Fruit fly (Drosophila melanogaster) whole organism, embryonic: ENCODE results near the gene CG31468.

ENCODE experiments used
- Adf1 ChIP-seq: fragments of 200-800 bp; sonication (Bioruptor generic); IDR thresholded peaks from 2 replicates; pipeline ENCODE4 v1.3.6; 2022; ENCODE audit warnings: missing biosample characterization, missing genetic modification characterization
- Antp ChIP-seq: fragments of 200-800 bp; sonication (Bioruptor generic); optimal IDR thresholded peaks from 3 replicates; lab custom pipeline; 2016; ENCODE audit warnings: missing biosample characterization, missing genetic modification characterization
- Bgb ChIP-seq: fragments of 200-800 bp; sonication (Bioruptor generic); IDR thresholded peaks from 2 replicates; pipeline ENCODE4 v1.3.6; 2022; ENCODE audit warnings: missing biosample characterization, missing genetic modification characterization; ENCODE audit not compliant: partially characterized antibody
- CG10543 ChIP-seq: fragments of 200-800 bp; sonication (Bioruptor generic); optimal IDR thresholded peaks from 3 replicates; lab custom pipeline; 2017; ENCODE audit warnings: missing biosample characterization, mild to moderate bottlenecking, missing genetic modification characterization, moderate library complexity
- CG11247 ChIP-seq: fragments of 200-800 bp; sonication (Bioruptor generic); IDR thresholded peaks from 2 replicates; pipeline ENCODE4 v1.3.6; 2022; ENCODE audit warnings: missing biosample characterization, missing genetic modification characterization
- CG12659 ChIP-seq: fragments of 200-800 bp; sonication (Bioruptor generic); optimal IDR thresholded peaks from 3 replicates; lab custom pipeline; 2017; ENCODE audit warnings: mild to moderate bottlenecking, missing biosample characterization, missing genetic modification reagents, missing genetic modification characterization
- CG13296 ChIP-seq: fragments of 200-800 bp; sonication (Bioruptor generic); optimal IDR thresholded peaks from 3 replicates; lab custom pipeline; 2018; ENCODE audit warnings: missing biosample characterization, mild to moderate bottlenecking, missing genetic modification characterization
- CG15479 ChIP-seq: fragments of 200-800 bp; sonication (Bioruptor generic); optimal IDR thresholded peaks from 3 replicates; lab custom pipeline; 2019; ENCODE audit warnings: missing biosample characterization, mild to moderate bottlenecking, missing genetic modification characterization, moderate library complexity
- CG18764 ChIP-seq: fragments of 200-800 bp; sonication (Bioruptor generic); optimal IDR thresholded peaks from 3 replicates; lab custom pipeline; 2016; ENCODE audit warnings: missing biosample characterization, missing genetic modification characterization
- CG2712 ChIP-seq: fragments of 200-800 bp; optimal IDR thresholded peaks from 3 replicates; lab custom pipeline; 2019; ENCODE audit warnings: missing biosample characterization, mild to moderate bottlenecking, missing genetic modification characterization, moderate library complexity
- CG30020 ChIP-seq: fragments of 200-800 bp; optimal IDR thresholded peaks from 2 replicates; lab custom pipeline; 2019; ENCODE audit warnings: missing biosample characterization, mild to moderate bottlenecking, missing genetic modification characterization, moderate library complexity
- CG3065 ChIP-seq: fragments of 200-800 bp; sonication (Bioruptor generic); optimal IDR thresholded peaks from 2 replicates; lab custom pipeline; 2016; ENCODE audit warnings: missing biosample characterization, missing genetic modification characterization
- CG32772 ChIP-seq: fragments of 200-800 bp; sonication (Bioruptor generic); IDR thresholded peaks from 2 replicates; pipeline ENCODE4 v1.3.6; 2022; ENCODE audit warnings: missing biosample characterization, missing genetic modification characterization
- CG3847 ChIP-seq: fragments of 200-800 bp; sonication (Bioruptor generic); IDR thresholded peaks from 2 replicates; pipeline ENCODE4 v1.3.6; 2022; ENCODE audit warnings: missing biosample characterization, missing genetic modification characterization
- CG9876 ChIP-seq: fragments of 200-800 bp; sonication (Bioruptor generic); optimal IDR thresholded peaks from 2 replicates; lab custom pipeline; 2016; ENCODE audit warnings: missing biosample characterization, missing genetic modification characterization
- Dek ChIP-seq: fragments of 200-800 bp; sonication (Bioruptor generic); optimal IDR thresholded peaks from 3 replicates; lab custom pipeline; 2019; ENCODE audit warnings: missing biosample characterization, mild to moderate bottlenecking, missing genetic modification characterization, moderate library complexity
- Doc3 ChIP-seq: fragments of 200-800 bp; sonication (Bioruptor generic); IDR thresholded peaks from 3 replicates; pipeline ENCODE4 v1.3.6; 2022; ENCODE audit warnings: missing biosample characterization, missing genetic modification characterization; ENCODE audit not compliant: partially characterized antibody
- Gug ChIP-seq: fragments of 200-800 bp; sonication (Bioruptor generic); IDR thresholded peaks from 4 replicates; pipeline ENCODE4 v1.3.6; 2022; ENCODE audit warnings: missing biosample characterization, missing genetic modification characterization
- H15 ChIP-seq: fragments of 200-800 bp; sonication (Bioruptor generic); IDR thresholded peaks from 3 replicates; pipeline ENCODE4 v1.3.6; 2022; ENCODE audit warnings: missing biosample characterization, missing genetic modification characterization
- HLH3B ChIP-seq: fragments of 200-800 bp; sonication (Bioruptor generic); IDR thresholded peaks from 2 replicates; pipeline ENCODE4 v1.3.6; 2022; ENCODE audit warnings: missing biosample characterization, missing genetic modification characterization
- HLH4C ChIP-seq: fragments of 200-800 bp; sonication (Bioruptor generic); IDR thresholded peaks from 3 replicates; pipeline ENCODE4 v1.3.6; 2022; ENCODE audit warnings: missing biosample characterization, missing genetic modification characterization; ENCODE audit not compliant: partially characterized antibody
- Hand ChIP-seq: fragments of 200-800 bp; sonication (Bioruptor generic); optimal IDR thresholded peaks from 2 replicates; lab custom pipeline; 2017; ENCODE audit warnings: mild to moderate bottlenecking, missing biosample characterization, missing genetic modification reagents, missing genetic modification characterization
- HmgZ ChIP-seq: fragments of 200-800 bp; sonication (Bioruptor generic); optimal IDR thresholded peaks from 2 replicates; lab custom pipeline; 2018; ENCODE audit warnings: missing biosample characterization, mild to moderate bottlenecking, missing genetic modification characterization
- Hmr ChIP-seq: fragments of 200-800 bp; sonication (Bioruptor generic); optimal IDR thresholded peaks from 3 replicates; lab custom pipeline; 2017; ENCODE audit warnings: mild to moderate bottlenecking, missing biosample characterization, missing genetic modification reagents, missing genetic modification characterization
- Hr3 ChIP-seq: fragments of 200-800 bp; sonication (Bioruptor generic); optimal IDR thresholded peaks from 3 replicates; lab custom pipeline; 2016; ENCODE audit warnings: missing biosample characterization, missing genetic modification characterization
- Lim3 ChIP-seq: fragments of 200-800 bp; sonication (Bioruptor generic); IDR thresholded peaks from 2 replicates; pipeline ENCODE4 v1.3.6; 2022; ENCODE audit warnings: missing biosample characterization, missing genetic modification characterization
- NFAT ChIP-seq: fragments of 200-800 bp; sonication (Bioruptor generic); IDR thresholded peaks from 2 replicates; pipeline ENCODE4 v1.3.6; 2022; ENCODE audit warnings: missing biosample characterization, missing genetic modification characterization
- Opbp ChIP-seq: fragments of 200-800 bp; sonication (Bioruptor generic); IDR thresholded peaks from 3 replicates; pipeline ENCODE4 v1.3.6; 2022; ENCODE audit warnings: missing biosample characterization, missing genetic modification characterization; ENCODE audit not compliant: partially characterized antibody
- Poxn ChIP-seq: fragments of 200-800 bp; sonication (Bioruptor generic); IDR thresholded peaks from 2 replicates; pipeline ENCODE4 v1.3.6; 2022; ENCODE audit warnings: missing biosample characterization, missing genetic modification characterization
- Sox102F ChIP-seq: fragments of 200-800 bp; sonication (Bioruptor generic); optimal IDR thresholded peaks from 2 replicates; lab custom pipeline; 2018; ENCODE audit warnings: missing biosample characterization, mild to moderate bottlenecking, missing genetic modification characterization, moderate library complexity
- Xrp1 ChIP-seq: fragments of 200-800 bp; sonication (Bioruptor generic); IDR thresholded peaks from 2 replicates; pipeline ENCODE4 v1.3.6; 2022; ENCODE audit warnings: missing biosample characterization, missing genetic modification characterization
- bcd ChIP-seq: fragments of 200-800 bp; sonication (Bioruptor generic); optimal IDR thresholded peaks from 2 replicates; lab custom pipeline; 2017; ENCODE audit warnings: missing biosample characterization, mild to moderate bottlenecking, missing genetic modification characterization
- cad ChIP-seq: fragments of >200 bp; optimal IDR thresholded peaks from 2 replicates; lab custom pipeline; 2017; ENCODE audit warnings: missing biosample characterization, missing genetic modification characterization
- corto ChIP-seq: fragments of 200-800 bp; sonication (Bioruptor generic); optimal IDR thresholded peaks from 2 replicates; lab custom pipeline; 2016; ENCODE audit warnings: missing biosample characterization, mild to moderate bottlenecking, missing genetic modification characterization, moderate library complexity
- dati ChIP-seq: fragments of 200-800 bp; sonication (Bioruptor generic); IDR thresholded peaks from 2 replicates; pipeline ENCODE4 v1.3.6; 2022; ENCODE audit warnings: missing biosample characterization, missing genetic modification characterization
- dimm ChIP-seq: fragments of 200-800 bp; sonication (Bioruptor generic); IDR thresholded peaks from 2 replicates; pipeline ENCODE4 v1.3.6; 2022; ENCODE audit warnings: missing biosample characterization, missing genetic modification characterization
- dysf ChIP-seq: fragments of 200-800 bp; sonication (Bioruptor generic); IDR thresholded peaks from 3 replicates; pipeline ENCODE4 v1.3.6; 2022; ENCODE audit warnings: missing biosample characterization, missing genetic modification characterization
- ems ChIP-seq: fragments of 200-800 bp; sonication (Bioruptor generic); optimal IDR thresholded peaks from 3 replicates; lab custom pipeline; 2016; ENCODE audit warnings: missing biosample characterization, missing genetic modification characterization
- fd102C ChIP-seq: fragments of 200-800 bp; sonication (Bioruptor generic); optimal IDR thresholded peaks from 2 replicates; lab custom pipeline; 2018; ENCODE audit warnings: missing biosample characterization, mild to moderate bottlenecking, missing genetic modification characterization, moderate library complexity
- gcm2 ChIP-seq: fragments of 200-800 bp; sonication (Bioruptor generic); optimal IDR thresholded peaks from 2 replicates; lab custom pipeline; 2016; ENCODE audit warnings: missing biosample characterization, missing genetic modification characterization
- gfzf ChIP-seq: fragments of 200-800 bp; sonication (Bioruptor generic); optimal IDR thresholded peaks from 2 replicates; lab custom pipeline; 2016; ENCODE audit warnings: missing biosample characterization, mild to moderate bottlenecking, missing genetic modification characterization, moderate library complexity
- grau ChIP-seq: fragments of 200-800 bp; optimal IDR thresholded peaks from 3 replicates; lab custom pipeline; 2019; ENCODE audit warnings: missing biosample characterization, mild to moderate bottlenecking, missing genetic modification characterization, moderate library complexity
- p53 ChIP-seq: fragments of 200-800 bp; sonication (Bioruptor generic); optimal IDR thresholded peaks from 2 replicates; lab custom pipeline; 2016; ENCODE audit warnings: missing biosample characterization, missing genetic modification characterization
- pan ChIP-seq, 4 experiments: fragments of >200 bp in 3 of 4; fragments of 200-800 bp in 1 of 4; sonication (Bioruptor generic) in 1 of 4; optimal IDR thresholded peaks in 3 of 4; IDR thresholded peaks in 1 of 4; 2 replicates each; pipeline versions ENCODE4 v1.3.6 to Lab custom; 2017 to 2022; ENCODE audit warnings: missing biosample characterization in 2 of 4, missing genetic modification characterization in 2 of 4, mixed read lengths in 1 of 4
- prd ChIP-seq, 3 experiments: fragments of >200 bp in 2 of 3; fragments of 200-800 bp in 1 of 3; sonication (Bioruptor generic) in 1 of 3; optimal IDR thresholded peaks in 2 of 3; IDR thresholded peaks in 1 of 3; 2 replicates in 2 of 3; 3 replicates in 1 of 3; pipeline versions ENCODE4 v1.3.6 to Lab custom; 2017 to 2022; ENCODE audit warnings: missing biosample characterization in 1 of 3, missing genetic modification characterization in 1 of 3
- ssp ChIP-seq: fragments of 200-800 bp; sonication (Bioruptor generic); IDR thresholded peaks from 2 replicates; pipeline ENCODE4 v1.3.6; 2022; ENCODE audit warnings: missing biosample characterization, missing genetic modification characterization
- unpg ChIP-seq: fragments of 200-800 bp; sonication (Bioruptor generic); optimal IDR thresholded peaks from 3 replicates; lab custom pipeline; 2018; ENCODE audit warnings: missing biosample characterization, mild to moderate bottlenecking, missing genetic modification characterization, moderate library complexity
- z ChIP-seq: fragments of 200-800 bp; sonication (Bioruptor generic); IDR thresholded peaks from 3 replicates; pipeline ENCODE4 v1.3.6; 2022; ENCODE audit warnings: missing biosample characterization, missing genetic modification characterization
- zfh1 ChIP-seq: fragments of 200-800 bp; sonication (Bioruptor generic); IDR thresholded peaks from 3 replicates; pipeline ENCODE4 v1.3.6; 2022; ENCODE audit warnings: missing biosample characterization, missing genetic modification characterization

The CG31468 gene

dm6 chr3R:23709508-23710208 is 9.5 kb upstream of the CG31468 start, which contains the start of gene CG10301 (continued):
- TF ChIP-seq corto (GFP tag; lab: Kevin White, UChicago) (no peak), HLH4C (GFP tag; lab: Robert Waterston, UW) (no peak), fd102C (GFP tag; lab: Kevin White, UChicago) (peak; percentile 76), ssp (peak; percentile 36; the same call in 1 of the 2 replicates), ems (GFP tag; lab: Kevin White, UChicago) (peak; percentile 24), grau (tag; lab: Kevin White, UChicago) (peak; percentile 65), gfzf (GFP tag; lab: Kevin White, UChicago) (no peak), pan (optimal IDR thresholded peaks at IDR 0.05; lab: Kevin White, UChicago) (no peak), pan (GFP tag; optimal IDR thresholded peaks at IDR 0.05 in 1 of 2, IDR thresholded peaks at IDR 0.05 in 1 of 2) (no peak), Poxn (GFP tag; lab: Robert Waterston, UW) (no peak), Hr3 (GFP tag; lab: Kevin White, UChicago) (peak; percentile 47), CG3065 (GFP tag; lab: Kevin White, UChicago) (peak; percentile 43), CG12659 (peak; percentile 27), HmgZ (tag; lab: Kevin White, UChicago) (no peak), CG30020 (tag; lab: Kevin White, UChicago) (no peak), CG9876 (GFP tag; lab: Kevin White, UChicago) (no peak), z (GFP tag; lab: Robert Waterston, UW) (no peak), Lim3 (GFP tag; lab: Robert Waterston, UW) (no peak), H15 (GFP tag; lab: Robert Waterston, UW) (peak; percentile 52; the same call in 1 of the 3 replicates), CG15479 (GFP tag; lab: Kevin White, UChicago) (no peak), cad (GFP tag; lab: Kevin White, UChicago) (no peak), CG3847 (GFP tag; lab: Robert Waterston, UW) (no peak), Antp (GFP tag; lab: Kevin White, UChicago) (no peak), CG18764 (GFP tag; lab: Kevin White, UChicago) (peak; percentile 47), Adf1 (no peak), HLH3B (GFP tag; lab: Robert Waterston, UW) (peak; percentile 43; the same call in 1 of the 2 replicates), Sox102F (GFP tag; lab: Kevin White, UChicago) (peak; percentile 70), NFAT (GFP tag; lab: Robert Waterston, UW) (no peak), Opbp (GFP tag; lab: Robert Waterston, UW) (no peak), Hand (no peak), CG10543 (GFP tag; lab: Kevin White, UChicago) (no peak), zfh1 (GFP tag; lab: Robert Waterston, UW) (peak; percentile 88), Xrp1 (peak; percentile 85), dimm (GFP tag; lab: Robert Waterston, UW) (no peak; the same call in 1 of the 2 replicates), dati (no peak), CG32772 (GFP tag; lab: Robert Waterston, UW) (peak; percentile 49; the same call in 1 of the 2 replicates), bcd (GFP tag; lab: Kevin White, UChicago) (peak; percentile 49), unpg (GFP tag; lab: Kevin White, UChicago) (peak; percentile 61), Dek (no peak), Doc3 (GFP tag; lab: Robert Waterston, UW) (no peak), dysf (GFP tag; lab: Robert Waterston, UW) (peak; percentile 62; the same call in 2 of the 3 replicates), gcm2 (GFP tag; lab: Kevin White, UChicago) (no peak), CG13296 (GFP tag; lab: Kevin White, UChicago) (no peak), p53 (GFP tag; lab: Kevin White, UChicago) (no peak), Gug (GFP tag; lab: Robert Waterston, UW) (peak; percentile 18; the same call in 2 of the 4 replicates), CG11247 (GFP tag; lab: Robert Waterston, UW) (no peak), Bgb (GFP tag; lab: Robert Waterston, UW) (no peak), Hmr (GFP tag; lab: Kevin White, UChicago) (no peak), CG2712 (peak; percentile 77), prd (optimal IDR thresholded peaks at IDR 0.05; lab: Kevin White, UChicago) (no peak), prd (GFP tag; IDR thresholded peaks at IDR 0.05; lab: Robert Waterston, UW) (peak; percentile 86)
